Worm (Caenorhabditis elegans): ENCODE measurements around the gene atg-7.

- TF ChIP-seq lin-39 (tag; optimal IDR thresholded peaks at IDR 0.05) = no peak
- no peak for TF ChIP-seq ZK546.5 (tag; optimal IDR thresholded peaks at IDR 0.05)
- TF ChIP-seq fkh-10 (GFP tag; optimal IDR thresholded peaks at IDR 0.05) = no peak
- no peak for TF ChIP-seq Y48G9A.11 (GFP tag; IDR thresholded peaks at IDR 0.05)
- TF ChIP-seq ama-1 (optimal IDR thresholded peaks at IDR 0.05) = no peak
- no peak for TF ChIP-seq T26A8.4 (GFP tag; IDR thresholded peaks at IDR 0.05)
Measured at ce11 chrIV:11048871-11049270, 32.0 kb downstream of the atg-7 start, which contains the start of gene F36H1.11.

Measured in whole organism, L4 larva.